Fruit fly (Drosophila melanogaster) whole organism, embryonic: Measurements from ENCODE around the gene Cypl.

Experiments used
- Adf1 ChIP-seq: fragments of 200-800 bp; sonication (Bioruptor generic); IDR thresholded peaks from 2 replicates; pipeline ENCODE4 v1.3.6; 2022; ENCODE audit warnings: missing biosample characterization, missing genetic modification characterization
- CG11695 ChIP-seq: fragments of 200-800 bp; sonication (Bioruptor generic); IDR thresholded peaks from 3 replicates; pipeline ENCODE4 v1.3.6; 2022; ENCODE audit warnings: missing biosample characterization, missing genetic modification characterization
- CG12744 ChIP-seq: fragments of 200-800 bp; sonication (Bioruptor generic); optimal IDR thresholded peaks from 2 replicates; lab custom pipeline; 2016; ENCODE audit warnings: missing biosample characterization, missing genetic modification characterization
- CG12769 ChIP-seq: fragments of 200-800 bp; sonication (Bioruptor generic); optimal IDR thresholded peaks from 2 replicates; lab custom pipeline; 2019; ENCODE audit warnings: missing biosample characterization, mild to moderate bottlenecking, missing genetic modification characterization, moderate library complexity
- CG13894 ChIP-seq: fragments of 200-800 bp; sonication (Bioruptor generic); optimal IDR thresholded peaks from 3 replicates; lab custom pipeline; 2018; ENCODE audit warnings: missing biosample characterization, mild to moderate bottlenecking, missing genetic modification characterization, moderate library complexity
- CG16779 ChIP-seq: fragments of 200-800 bp; sonication (Bioruptor generic); IDR thresholded peaks from 2 replicates; pipeline ENCODE4 v1.3.6; 2022; ENCODE audit warnings: missing biosample characterization, missing genetic modification characterization
- CG17359 ChIP-seq: fragments of 200-800 bp; sonication (Bioruptor generic); optimal IDR thresholded peaks from 3 replicates; lab custom pipeline; 2018; ENCODE audit warnings: missing biosample characterization, mild to moderate bottlenecking, missing genetic modification characterization, moderate library complexity
- CG17385 ChIP-seq: fragments of 200-800 bp; sonication (Bioruptor generic); optimal IDR thresholded peaks from 3 replicates; lab custom pipeline; 2018; ENCODE audit warnings: missing biosample characterization, mild to moderate bottlenecking, missing genetic modification characterization
- CG18764 ChIP-seq: fragments of 200-800 bp; sonication (Bioruptor generic); optimal IDR thresholded peaks from 3 replicates; lab custom pipeline; 2016; ENCODE audit warnings: missing biosample characterization, missing genetic modification characterization
- CG6654 ChIP-seq: fragments of 200-800 bp; sonication (Bioruptor generic); optimal IDR thresholded peaks from 2 replicates; lab custom pipeline; 2017; ENCODE audit warnings: missing biosample characterization, mild to moderate bottlenecking, missing genetic modification characterization
- CG7786 ChIP-seq: fragments of 200-800 bp; sonication (Bioruptor generic); optimal IDR thresholded peaks from 2 replicates; lab custom pipeline; 2016; ENCODE audit warnings: missing biosample characterization, missing genetic modification characterization
- CkIIα-i1 ChIP-seq: fragments of 200-800 bp; sonication (Bioruptor generic); IDR thresholded peaks from 2 replicates; pipeline ENCODE4 v1.3.6; 2022; ENCODE audit warnings: missing biosample characterization, missing genetic modification characterization
- Dbx ChIP-seq: fragments of 200-800 bp; sonication (Bioruptor generic); IDR thresholded peaks from 3 replicates; pipeline ENCODE4 v1.3.6; 2022; ENCODE audit warnings: missing biosample characterization, missing genetic modification characterization
- Dip3 ChIP-seq: fragments of 200-800 bp; sonication (Bioruptor generic); optimal IDR thresholded peaks from 3 replicates; lab custom pipeline; 2016; ENCODE audit warnings: missing biosample characterization, missing genetic modification characterization
- Drgx ChIP-seq: fragments of 200-800 bp; sonication (Bioruptor generic); IDR thresholded peaks from 2 replicates; pipeline ENCODE4 v1.3.6; 2022; ENCODE audit warnings: missing biosample characterization, missing genetic modification characterization
- Neu2 ChIP-seq: fragments of 200-800 bp; sonication (Bioruptor generic); optimal IDR thresholded peaks from 3 replicates; lab custom pipeline; 2016; ENCODE audit warnings: missing biosample characterization, missing genetic modification characterization, borderline replicate concordance
- NfI ChIP-seq: fragments of 200-800 bp; sonication (Bioruptor generic); optimal IDR thresholded peaks from 3 replicates; lab custom pipeline; 2018; ENCODE audit warnings: missing biosample characterization, mild to moderate bottlenecking, missing genetic modification characterization, moderate library complexity
- Oli ChIP-seq: fragments of 200-800 bp; sonication (Bioruptor generic); optimal IDR thresholded peaks from 2 replicates; lab custom pipeline; 2018; ENCODE audit warnings: missing biosample characterization, mild to moderate bottlenecking, missing genetic modification characterization, moderate library complexity
- Opbp ChIP-seq: fragments of 200-800 bp; sonication (Bioruptor generic); IDR thresholded peaks from 3 replicates; pipeline ENCODE4 v1.3.6; 2022; ENCODE audit warnings: missing biosample characterization, missing genetic modification characterization; ENCODE audit not compliant: partially characterized antibody
- Ravus ChIP-seq: fragments of 200-800 bp; sonication (Bioruptor generic); IDR thresholded peaks from 2 replicates; pipeline ENCODE4 v1.3.6; 2022; ENCODE audit warnings: missing biosample characterization, missing genetic modification characterization
- Sry-β ChIP-seq: fragments of 200-800 bp; sonication (Bioruptor generic); optimal IDR thresholded peaks from 2 replicates; lab custom pipeline; 2018; ENCODE audit warnings: missing biosample characterization, mild to moderate bottlenecking, missing genetic modification characterization, moderate library complexity
- abd-A ChIP-seq: fragments of 200-800 bp; sonication (Bioruptor generic); optimal IDR thresholded peaks from 3 replicates; lab custom pipeline; 2019; ENCODE audit warnings: missing biosample characterization, mild to moderate bottlenecking, missing genetic modification characterization, moderate library complexity
- amos ChIP-seq: fragments of 200-800 bp; sonication (Bioruptor generic); IDR thresholded peaks from 2 replicates; pipeline ENCODE4 v1.3.6; 2022; ENCODE audit warnings: missing biosample characterization, missing genetic modification characterization; ENCODE audit not compliant: partially characterized antibody
- ap ChIP-seq: fragments of 200-800 bp; sonication (Bioruptor generic); IDR thresholded peaks from 2 replicates; pipeline ENCODE4 v1.3.6; 2022; ENCODE audit warnings: missing biosample characterization, missing genetic modification characterization
- bsh ChIP-seq, 2 experiments: fragments of 200-800 bp; sonication (Bioruptor generic); optimal IDR thresholded peaks; 2 replicates each; lab custom pipeline; 2017 to 2018; ENCODE audit warnings: mild to moderate bottlenecking in 2 of 2, missing biosample characterization in 2 of 2, missing genetic modification characterization in 2 of 2, moderate library complexity in 1 of 2
- chinmo ChIP-seq: fragments of 200-800 bp; sonication (Bioruptor generic); IDR thresholded peaks from 4 replicates; pipeline ENCODE4 v1.3.6; 2022; ENCODE audit warnings: missing biosample characterization, missing genetic modification characterization; ENCODE audit not compliant: partially characterized antibody
- danr ChIP-seq: fragments of 200-800 bp; sonication (Bioruptor generic); IDR thresholded peaks from 2 replicates; pipeline ENCODE4 v1.3.6; 2022; ENCODE audit warnings: missing biosample characterization, missing genetic modification characterization
- ewg ChIP-seq: fragments of 200-800 bp; sonication (Bioruptor generic); optimal IDR thresholded peaks from 3 replicates; lab custom pipeline; 2017; ENCODE audit warnings: mild to moderate bottlenecking, missing biosample characterization, missing genetic modification reagents, missing genetic modification characterization
- fd3F ChIP-seq: fragments of 200-800 bp; sonication (Bioruptor generic); optimal IDR thresholded peaks from 2 replicates; lab custom pipeline; 2018; ENCODE audit warnings: missing biosample characterization, mild to moderate bottlenecking, missing genetic modification characterization, moderate library complexity
- gfzf ChIP-seq: fragments of 200-800 bp; sonication (Bioruptor generic); optimal IDR thresholded peaks from 2 replicates; lab custom pipeline; 2016; ENCODE audit warnings: missing biosample characterization, mild to moderate bottlenecking, missing genetic modification characterization, moderate library complexity
- inv ChIP-seq: fragments of 200-800 bp; sonication (Bioruptor generic); IDR thresholded peaks from 2 replicates; pipeline ENCODE4 v1.3.6; 2022; ENCODE audit warnings: missing biosample characterization, missing genetic modification characterization; ENCODE audit not compliant: partially characterized antibody
- ken ChIP-seq: fragments of 200-800 bp; sonication (Bioruptor generic); IDR thresholded peaks from 3 replicates; pipeline ENCODE4 v1.3.6; 2022; ENCODE audit warnings: missing biosample characterization, missing genetic modification characterization
- pan ChIP-seq, 4 experiments: fragments of >200 bp in 3 of 4; fragments of 200-800 bp in 1 of 4; sonication (Bioruptor generic) in 1 of 4; optimal IDR thresholded peaks in 3 of 4; IDR thresholded peaks in 1 of 4; 2 replicates each; pipeline versions ENCODE4 v1.3.6 to Lab custom; 2017 to 2022; ENCODE audit warnings: missing biosample characterization in 2 of 4, missing genetic modification characterization in 2 of 4, mixed read lengths in 1 of 4
- pb ChIP-seq: fragments of 200-800 bp; sonication (Bioruptor generic); optimal IDR thresholded peaks from 3 replicates; lab custom pipeline; 2016; ENCODE audit warnings: missing biosample characterization, missing genetic modification characterization
- phol ChIP-seq: fragments of 200-800 bp; sonication (Bioruptor generic); optimal IDR thresholded peaks from 3 replicates; lab custom pipeline; 2018; ENCODE audit warnings: missing biosample characterization, mild to moderate bottlenecking, missing genetic modification characterization, moderate library complexity
- sc ChIP-seq, 3 experiments: fragments of >200 bp in 2 of 3; fragments of 200-800 bp in 1 of 3; sonication (Bioruptor generic) in 1 of 3; optimal IDR thresholded peaks; 2 replicates in 2 of 3; 3 replicates in 1 of 3; lab custom pipeline; 2017; ENCODE audit warnings: mild to moderate bottlenecking in 1 of 3, missing biosample characterization in 1 of 3, missing genetic modification characterization in 1 of 3, missing genetic modification reagents in 1 of 3
- sd ChIP-seq: fragments of 200-800 bp; sonication (Bioruptor generic); optimal IDR thresholded peaks from 3 replicates; lab custom pipeline; 2018; ENCODE audit warnings: missing biosample characterization, mild to moderate bottlenecking, missing genetic modification characterization, moderate library complexity
- seq ChIP-seq: fragments of 200-800 bp; sonication (Bioruptor generic); IDR thresholded peaks from 2 replicates; pipeline ENCODE4 v1.3.6; 2022; ENCODE audit warnings: missing biosample characterization, missing genetic modification characterization
- sqz ChIP-seq: fragments of 200-800 bp; sonication (Bioruptor generic); optimal IDR thresholded peaks from 3 replicates; lab custom pipeline; 2018; ENCODE audit warnings: missing biosample characterization, mild to moderate bottlenecking, missing genetic modification characterization
- tgo ChIP-seq: fragments of 200-800 bp; sonication (Bioruptor generic); IDR thresholded peaks from 3 replicates; pipeline ENCODE4 v1.3.6; 2022; ENCODE audit warnings: missing biosample characterization, missing genetic modification characterization
- trh ChIP-seq: fragments of 200-800 bp; sonication (Bioruptor generic); optimal IDR thresholded peaks from 2 replicates; lab custom pipeline; 2016; ENCODE audit warnings: missing biosample characterization, missing genetic modification characterization
- usp ChIP-seq: fragments of >200 bp; optimal IDR thresholded peaks from 2 replicates; lab custom pipeline; 2017; ENCODE audit warnings: missing biosample characterization, missing genetic modification characterization
- vvl ChIP-seq: fragments of 200-800 bp; sonication (Bioruptor generic); IDR thresholded peaks from 2 replicates; pipeline ENCODE4 v1.3.6; 2022; ENCODE audit warnings: missing biosample characterization, missing genetic modification characterization
- zfh2 ChIP-seq: fragments of 200-800 bp; sonication (Bioruptor generic); optimal IDR thresholded peaks from 2 replicates; lab custom pipeline; 2016; ENCODE audit warnings: missing biosample characterization, missing genetic modification characterization

The Cypl gene

dm6 chr3L:539383-540088 is 3.2 kb downstream of the Cypl start (continued):
- TF ChIP-seq sqz (GFP tag; lab: Kevin White, UChicago) (peak; percentile 25), CG17385 (GFP tag; lab: Kevin White, UChicago) (peak; percentile 88), sd (tag; lab: Kevin White, UChicago) (no peak), Ravus (GFP tag; lab: Robert Waterston, UW) (no peak), sc (optimal IDR thresholded peaks at IDR 0.05; lab: Kevin White, UChicago) (no peak), sc (GFP tag; optimal IDR thresholded peaks at IDR 0.05; lab: Kevin White, UChicago) (no peak), CG12769 (no peak), ewg (GFP tag; lab: Kevin White, UChicago) (no peak), zfh2 (no peak), pb (GFP tag; lab: Kevin White, UChicago) (no peak), Sry-β (GFP tag; lab: Kevin White, UChicago) (no peak), Drgx (GFP tag; lab: Robert Waterston, UW) (peak; percentile 49), chinmo (GFP tag; lab: Robert Waterston, UW) (0 out of 4 replicates have a peak, but pooled peaks have one; percentile 38), bsh (GFP tag; optimal IDR thresholded peaks at IDR 0.05; lab: Kevin White, UChicago) (peak in 1 of 2 experiments; percentile 68), CG12744 (no peak), Opbp (GFP tag; lab: Robert Waterston, UW) (peak; percentile 19; the same call in 1 of the 3 replicates)

- peak; percentile 64 for TF ChIP-seq sd (tag; lab: Kevin White, UChicago)
- no peak for TF ChIP-seq usp (GFP tag; lab: Kevin White, UChicago)
- TF ChIP-seq Oli (tag; lab: Kevin White, UChicago) = no peak
- TF ChIP-seq ap (GFP tag; lab: Robert Waterston, UW) = no peak
- no peak for TF ChIP-seq gfzf (GFP tag; lab: Kevin White, UChicago)
- TF ChIP-seq pan (optimal IDR thresholded peaks at IDR 0.05; lab: Kevin White, UChicago) = no peak
- TF ChIP-seq pan (GFP tag; optimal IDR thresholded peaks at IDR 0.05 in 1 of 2, IDR thresholded peaks at IDR 0.05 in 1 of 2) = no peak
- peak; percentile 37; the same call in 1 of the 2 replicates for TF ChIP-seq vvl (GFP tag; lab: Robert Waterston, UW)
- no peak for TF ChIP-seq ken
- TF ChIP-seq Adf1 = no peak
- TF ChIP-seq Neu2 (GFP tag; lab: Kevin White, UChicago) = no peak
- TF ChIP-seq abd-A = peak; percentile 65
- 0 out of 4 replicates have a peak, but pooled peaks have one; percentile 75 for TF ChIP-seq chinmo (GFP tag; lab: Robert Waterston, UW)
- no peak for TF ChIP-seq inv (GFP tag; lab: Robert Waterston, UW)
- TF ChIP-seq amos (GFP tag; lab: Robert Waterston, UW) = no peak
- no peak for TF ChIP-seq Dip3 (GFP tag; lab: Kevin White, UChicago)
- peak; percentile 87 for TF ChIP-seq CG13894 (tag; lab: Kevin White, UChicago)
- TF ChIP-seq CG7786 (GFP tag; lab: Kevin White, UChicago) = no peak
These were observed 6.6 kb downstream of the Cypl start for dm6 chr3L:536104-536503.

DNA sequence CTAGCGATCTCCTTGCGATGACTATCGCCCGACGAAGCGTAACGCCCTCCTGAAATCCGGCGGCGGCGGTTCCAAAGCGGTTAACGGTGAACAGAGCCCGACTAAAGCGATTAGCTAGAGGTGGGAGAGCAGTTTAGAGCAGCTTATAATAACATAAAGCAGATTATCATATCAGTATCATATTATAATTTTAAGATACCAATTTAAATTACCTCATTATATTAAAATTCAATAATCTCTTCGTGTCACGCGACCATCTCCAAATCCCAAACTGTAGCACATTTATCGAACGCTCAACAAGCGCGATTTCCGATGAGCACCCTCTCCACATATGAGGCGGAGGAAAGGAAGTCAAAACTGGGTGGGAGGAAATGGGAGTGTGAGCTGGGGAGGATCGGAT is 8.9 kb downstream of the Cypl start:
- peak; percentile 23 for TF ChIP-seq CG17385 (GFP tag; lab: Kevin White, UChicago)
- TF ChIP-seq danr (GFP tag; lab: Robert Waterston, UW) = no peak
- no peak for TF ChIP-seq fd3F (GFP tag; lab: Kevin White, UChicago)
- no peak for TF ChIP-seq chinmo (GFP tag; lab: Robert Waterston, UW)
- TF ChIP-seq CG6654 = no peak
- TF ChIP-seq CG11695 (GFP tag; lab: Robert Waterston, UW) = peak; percentile 52; the same call in 1 of the 3 replicates
- no peak for TF ChIP-seq CG18764
- peak; percentile 19 for TF ChIP-seq phol (tag; lab: Kevin White, UChicago)
- TF ChIP-seq NfI (GFP tag; lab: Kevin White, UChicago) = no peak
- TF ChIP-seq amos (GFP tag; lab: Robert Waterston, UW) = peak; percentile 22; the same call in 1 of the 2 replicates
- peak; percentile 5 for TF ChIP-seq CG17359 (tag; lab: Kevin White, UChicago)
- no peak for TF ChIP-seq Dbx (GFP tag; lab: Robert Waterston, UW)
- TF ChIP-seq CG16779 (GFP tag; lab: Robert Waterston, UW) = no peak
- 0 out of 3 replicates have a peak, but pooled peaks have one; percentile 35 for TF ChIP-seq tgo
- TF ChIP-seq seq = 0 out of 2 replicates have a peak, but pooled peaks have one; percentile 11
- TF ChIP-seq CG7786 (GFP tag; lab: Kevin White, UChicago) = no peak
- no peak for TF ChIP-seq trh (GFP tag; lab: Kevin White, UChicago)
- TF ChIP-seq CkIIα-i1 = no peak
